Fruit fly (Drosophila melanogaster) S2 (cell line): Measurements from ENCODE around the gene CG32639.

Experiments used
- CG8478 ChIP-seq: fragments of >200 bp; optimal IDR thresholded peaks from 2 replicates; lab custom pipeline; 2018
- CTCF ChIP-seq, 2 experiments: fragments of >200 bp; optimal IDR thresholded peaks; 2 replicates each; lab custom pipeline; 2018

DNA sequence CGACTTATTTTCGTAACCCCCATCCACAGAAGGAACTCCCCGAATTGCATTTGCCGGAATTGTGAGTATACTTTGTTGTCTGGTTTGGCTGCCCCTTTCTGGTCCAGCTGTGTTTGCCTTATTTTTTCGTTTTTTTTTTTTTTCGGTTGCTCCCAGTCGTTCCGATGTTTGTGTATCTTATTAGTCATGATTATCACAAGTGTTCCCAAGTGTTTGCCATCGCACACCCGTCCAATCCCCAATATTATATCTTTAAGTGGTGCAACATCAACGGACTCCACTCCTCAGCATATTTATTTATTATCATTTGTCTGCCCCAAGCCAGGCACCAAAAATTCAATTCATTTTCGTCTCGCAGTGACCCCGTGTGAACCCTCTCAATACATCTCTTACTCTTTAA lies 7.1 kb downstream of the CG32639 start:
- TF ChIP-seq CG8478 (lab: Kevin White, UChicago) (no peak), CTCF (optimal IDR thresholded peaks at IDR 0.05; lab: Kevin White, UChicago) (no peak)
